Worm (Caenorhabditis elegans): ENCODE measurements around the gene ncr-1.

Gene ncr-1

ce11 chrX:4490400-4490799, 1.7 kb upstream of the ncr-1 start (continued):
- TF ChIP-seq skn-1 (tag; optimal IDR thresholded peaks at IDR 0.05) = peak; percentile 62
- TF ChIP-seq sox-4 (tag; optimal IDR thresholded peaks at IDR 0.05) = no peak
- no peak for TF ChIP-seq hlh-17 (GFP tag; optimal IDR thresholded peaks at IDR 0.05; ENCODE audit: borderline replicate concordance)
- TF ChIP-seq F16B12.6 (tag; optimal IDR thresholded peaks at IDR 0.05) = no peak
- no peak for TF ChIP-seq elt-3 (tag; optimal IDR thresholded peaks at IDR 0.05)
- peak in 1 of 3 experiments; percentile 14 for TF ChIP-seq ceh-82 (tag; optimal IDR thresholded peaks at IDR 0.05)
- TF ChIP-seq nhr-20 (tag; optimal IDR thresholded peaks at IDR 0.05) = peak; percentile 72
- no peak for TF ChIP-seq aha-1 (tag; optimal IDR thresholded peaks at IDR 0.05)
- TF ChIP-seq dsc-1 (tag; optimal IDR thresholded peaks at IDR 0.05) = no peak
- no peak for TF ChIP-seq sptf-1 (tag; optimal IDR thresholded peaks at IDR 0.05)
- TF ChIP-seq tbx-2 (tag; optimal IDR thresholded peaks at IDR 0.05) = peak; percentile 12
- no peak for TF ChIP-seq C34B4.2 (tag; optimal IDR thresholded peaks at IDR 0.05)
- TF ChIP-seq fkh-4 (tag; optimal IDR thresholded peaks at IDR 0.05; ENCODE audit: borderline replicate concordance) = no peak
- TF ChIP-seq mdl-1 (tag; optimal IDR thresholded peaks at IDR 0.05) = peak in 1 of 2 experiments; percentile 36
- TF ChIP-seq vab-15 (tag; optimal IDR thresholded peaks at IDR 0.05) = no peak
- no peak for TF ChIP-seq nhr-237 (tag; optimal IDR thresholded peaks at IDR 0.05)
- no peak for TF ChIP-seq unc-98 (GFP tag; IDR thresholded peaks at IDR 0.05)
- no peak for TF ChIP-seq lin-13 (GFP tag; optimal IDR thresholded peaks at IDR 0.05)
- no peak for TF ChIP-seq nhr-90 (tag; optimal IDR thresholded peaks at IDR 0.05; ENCODE audit: poor library complexity)
- TF ChIP-seq blmp-1 (tag; optimal IDR thresholded peaks at IDR 0.05) = no peak
- peak in 1 of 2 experiments; percentile 9 for TF ChIP-seq lin-35 (GFP tag; optimal IDR thresholded peaks at IDR 0.05)
- peak; percentile 65 for TF ChIP-seq lin-14 (GFP tag; optimal IDR thresholded peaks at IDR 0.05)
- TF ChIP-seq ces-1 (GFP tag; optimal IDR thresholded peaks at IDR 0.05) = no peak
- no peak for TF ChIP-seq pax-3 (tag; optimal IDR thresholded peaks at IDR 0.05)
- no peak for TF ChIP-seq mab-9 (GFP tag; IDR thresholded peaks at IDR 0.05)
- TF ChIP-seq aly-2 (tag; optimal IDR thresholded peaks at IDR 0.05) = no peak
- no peak for TF ChIP-seq unc-62 (GFP tag; optimal IDR thresholded peaks at IDR 0.05)
- TF ChIP-seq lsy-2 (tag; optimal IDR thresholded peaks at IDR 0.05) = peak in 1 of 2 experiments; percentile 50
- no peak for TF ChIP-seq zag-1 (tag; optimal IDR thresholded peaks at IDR 0.05)
- no peak for TF ChIP-seq jun-1 (tag; optimal IDR thresholded peaks at IDR 0.05)
- no peak for TF ChIP-seq sup-37 (GFP tag; optimal IDR thresholded peaks at IDR 0.05)
- no peak for TF ChIP-seq egl-13 (tag; optimal IDR thresholded peaks at IDR 0.05)
- TF ChIP-seq fos-1 (tag; optimal IDR thresholded peaks at IDR 0.05) = no peak
- TF ChIP-seq irx-1 (tag; optimal IDR thresholded peaks at IDR 0.05) = no peak
- no peak for TF ChIP-seq unc-86 (tag; optimal IDR thresholded peaks at IDR 0.05)
- TF ChIP-seq ets-5 (GFP tag; IDR thresholded peaks at IDR 0.05) = no peak
- TF ChIP-seq nhr-12 (tag; optimal IDR thresholded peaks at IDR 0.05) = no peak
- TF ChIP-seq nhr-19 (GFP tag; conservative IDR thresholded peaks at IDR 0.05) = no peak
- no peak for TF ChIP-seq lin-15B (tag; optimal IDR thresholded peaks at IDR 0.05)
- TF ChIP-seq zip-4 (GFP tag; optimal IDR thresholded peaks at IDR 0.05) = no peak

ce11 chrX:4484072-4484471, 4.6 kb downstream of the ncr-1 start:
- TF ChIP-seq snu-23 (GFP tag; optimal IDR thresholded peaks at IDR 0.05) (peak; percentile 8), nhr-20 (tag; optimal IDR thresholded peaks at IDR 0.05) (peak; percentile 55), lir-3 (tag; optimal IDR thresholded peaks at IDR 0.05; ENCODE audit: poor library complexity) (no peak), jun-1 (tag; optimal IDR thresholded peaks at IDR 0.05) (no peak), nhr-71 (tag; optimal IDR thresholded peaks at IDR 0.05) (peak; percentile 8), pag-3 (tag; optimal IDR thresholded peaks at IDR 0.05; ENCODE audit: borderline replicate concordance, insufficient read depth) (no peak), nhr-85 (tag) (peak; percentile 81), tbx-2 (tag; optimal IDR thresholded peaks at IDR 0.05) (peak; percentile 9), lin-14 (GFP tag; optimal IDR thresholded peaks at IDR 0.05) (peak; percentile 54), blmp-1 (tag; optimal IDR thresholded peaks at IDR 0.05) (peak; percentile 96)
